Worm (Caenorhabditis elegans) whole organism, L4/young adult: ENCODE results near the gene dhhc-5.

Experiments
- W03F9.2 ChIP-seq: fragments of 150-350 bp; optimal IDR thresholded peaks from 2 replicates; lab custom pipeline; 2014; ENCODE audit warnings: missing biosample characterization, missing genetic modification characterization
- him-1 ChIP-seq: sonication (generic microtip); optimal IDR thresholded peaks from 2 replicates; lab custom pipeline; 2016; ENCODE audit warnings: missing genotype, missing genetic modification reagents, missing genetic modification characterization, missing compliant biosample characterization

DNA sequence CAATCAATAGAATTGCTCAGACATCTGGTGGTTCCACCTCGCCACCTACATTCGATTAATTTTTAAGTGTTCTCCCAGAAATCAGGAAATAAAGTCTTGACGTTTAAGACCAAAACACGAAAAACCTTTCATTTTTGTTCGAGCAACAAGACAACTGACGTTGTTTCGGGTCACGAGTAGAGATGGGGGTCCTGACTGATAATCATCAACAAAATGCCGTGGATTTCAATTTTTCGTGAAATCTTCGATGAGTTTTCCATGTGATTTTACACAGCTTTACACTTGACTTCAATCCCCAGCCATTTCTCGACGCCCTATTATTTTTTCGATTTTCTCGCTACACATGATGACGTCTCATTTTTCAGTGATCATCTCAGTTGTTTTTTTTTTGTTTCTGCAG lies 22.2 kb upstream of the dhhc-5 start:
- TF ChIP-seq him-1 (tag; lab: Kevin White, UChicago) (no peak), W03F9.2 (tag; lab: Kevin White, UChicago) (no peak)
